Fruit fly (Drosophila melanogaster) whole organism, embryonic: Measurements from ENCODE around the gene tws.
A peak's percentile ranks its signal among the peaks of the same experiment; 100 is the strongest.

Experiments
- Blimp-1 ChIP-seq: fragments of 200-800 bp; sonication (Bioruptor generic); optimal IDR thresholded peaks from 3 replicates; lab custom pipeline; 2018; ENCODE audit warnings: missing biosample characterization, missing genetic modification characterization, mild to moderate bottlenecking, moderate library complexity, missing genetic modification reagents
- CG10366 ChIP-seq: fragments of 200-800 bp; sonication (Bioruptor generic); IDR thresholded peaks from 2 replicates; pipeline ENCODE4 v1.3.6; 2022; ENCODE audit warnings: missing biosample characterization, missing genetic modification characterization
- CG10979 ChIP-seq: fragments of 200-800 bp; sonication (Bioruptor generic); optimal IDR thresholded peaks from 2 replicates; lab custom pipeline; 2018; ENCODE audit warnings: missing biosample characterization, mild to moderate bottlenecking, missing genetic modification characterization, moderate library complexity
- CG11085 ChIP-seq: fragments of 200-800 bp; sonication (Bioruptor generic); IDR thresholded peaks from 2 replicates; pipeline ENCODE4 v1.3.6; 2022; ENCODE audit warnings: missing biosample characterization, missing genetic modification characterization
- CG11398 ChIP-seq: fragments of 200-800 bp; sonication (Bioruptor generic); optimal IDR thresholded peaks from 2 replicates; lab custom pipeline; 2016; ENCODE audit warnings: missing biosample characterization, missing genetic modification characterization
- CG12769 ChIP-seq: fragments of 200-800 bp; sonication (Bioruptor generic); optimal IDR thresholded peaks from 2 replicates; lab custom pipeline; 2019; ENCODE audit warnings: missing biosample characterization, mild to moderate bottlenecking, missing genetic modification characterization, moderate library complexity
- CG13287 ChIP-seq: fragments of 200-800 bp; sonication (Bioruptor generic); IDR thresholded peaks from 2 replicates; pipeline ENCODE4 v1.3.6; 2022; ENCODE audit warnings: missing biosample characterization, missing genetic modification characterization; ENCODE audit not compliant: partially characterized antibody
- CG13296 ChIP-seq: fragments of 200-800 bp; sonication (Bioruptor generic); optimal IDR thresholded peaks from 3 replicates; lab custom pipeline; 2018; ENCODE audit warnings: missing biosample characterization, mild to moderate bottlenecking, missing genetic modification characterization
- CG14710 ChIP-seq: fragments of 200-800 bp; sonication (Bioruptor generic); optimal IDR thresholded peaks from 3 replicates; lab custom pipeline; 2019; ENCODE audit warnings: missing biosample characterization, mild to moderate bottlenecking, missing genetic modification characterization, moderate library complexity
- CG15269 ChIP-seq: fragments of 200-800 bp; sonication (Bioruptor generic); optimal IDR thresholded peaks from 2 replicates; lab custom pipeline; 2018; ENCODE audit warnings: missing biosample characterization, mild to moderate bottlenecking, missing genetic modification characterization, moderate library complexity
- CG17186 ChIP-seq: fragments of 200-800 bp; sonication (Bioruptor generic); optimal IDR thresholded peaks from 3 replicates; lab custom pipeline; 2017; ENCODE audit warnings: missing biosample characterization, missing genetic modification reagents, missing genetic modification characterization
- CG18619 ChIP-seq: fragments of 200-800 bp; sonication (Bioruptor generic); optimal IDR thresholded peaks from 3 replicates; lab custom pipeline; 2017; ENCODE audit warnings: missing biosample characterization, mild to moderate bottlenecking, missing genetic modification characterization
- CG2129 ChIP-seq: fragments of 200-800 bp; sonication (Bioruptor generic); IDR thresholded peaks from 2 replicates; pipeline ENCODE4 v1.3.6; 2022; ENCODE audit warnings: missing biosample characterization, missing genetic modification characterization; ENCODE audit not compliant: partially characterized antibody
- CG33557 ChIP-seq: fragments of 200-800 bp; sonication (Bioruptor generic); optimal IDR thresholded peaks from 2 replicates; lab custom pipeline; 2019; ENCODE audit warnings: missing biosample characterization, mild to moderate bottlenecking, missing genetic modification characterization, moderate library complexity
- CG34422 ChIP-seq: fragments of 200-800 bp; sonication (Bioruptor generic); IDR thresholded peaks from 3 replicates; pipeline ENCODE4 v1.3.6; 2022; ENCODE audit warnings: missing biosample characterization, missing genetic modification characterization
- CG4360 ChIP-seq: fragments of 200-800 bp; sonication (Bioruptor generic); IDR thresholded peaks from 2 replicates; pipeline ENCODE4 v1.3.6; 2022; ENCODE audit warnings: missing biosample characterization, missing genetic modification characterization
- CG6175 ChIP-seq: fragments of 200-800 bp; sonication (Bioruptor generic); IDR thresholded peaks from 3 replicates; pipeline ENCODE4 v1.3.6; 2022; ENCODE audit warnings: missing biosample characterization, missing genetic modification characterization
- CG6689 ChIP-seq: fragments of 200-800 bp; sonication (Bioruptor generic); IDR thresholded peaks from 2 replicates; pipeline ENCODE4 v1.3.6; 2022; ENCODE audit warnings: missing biosample characterization, missing genetic modification characterization
- CG8388 ChIP-seq: fragments of 200-800 bp; sonication (Bioruptor generic); optimal IDR thresholded peaks from 2 replicates; lab custom pipeline; 2019; ENCODE audit warnings: missing biosample characterization, mild to moderate bottlenecking, missing genetic modification characterization, moderate library complexity
- CG8924 ChIP-seq: fragments of 200-800 bp; optimal IDR thresholded peaks from 3 replicates; lab custom pipeline; 2019; ENCODE audit warnings: missing biosample characterization, mild to moderate bottlenecking, missing genetic modification characterization, moderate library complexity
- Dad ChIP-seq: fragments of 200-800 bp; sonication (Bioruptor generic); optimal IDR thresholded peaks from 3 replicates; lab custom pipeline; 2016; ENCODE audit warnings: missing biosample characterization, missing genetic modification characterization
- E2f2 ChIP-seq: fragments of 200-800 bp; sonication (Bioruptor generic); IDR thresholded peaks from 2 replicates; pipeline ENCODE4 v1.3.6; 2022; ENCODE audit warnings: missing biosample characterization, missing genetic modification characterization
- HLH3B ChIP-seq: fragments of 200-800 bp; sonication (Bioruptor generic); IDR thresholded peaks from 2 replicates; pipeline ENCODE4 v1.3.6; 2022; ENCODE audit warnings: missing biosample characterization, missing genetic modification characterization
- Hr51 ChIP-seq, 2 experiments: fragments of 200-800 bp; sonication (Bioruptor generic); optimal IDR thresholded peaks; 2 replicates in 1 of 2; 3 replicates in 1 of 2; lab custom pipeline; 2016 to 2018; ENCODE audit warnings: missing biosample characterization in 2 of 2, missing genetic modification characterization in 2 of 2, mild to moderate bottlenecking in 1 of 2, moderate library complexity in 1 of 2
- Lim3 ChIP-seq: fragments of 200-800 bp; sonication (Bioruptor generic); IDR thresholded peaks from 2 replicates; pipeline ENCODE4 v1.3.6; 2022; ENCODE audit warnings: missing biosample characterization, missing genetic modification characterization
- Max ChIP-seq: fragments of 200-800 bp; sonication (Bioruptor generic); optimal IDR thresholded peaks from 2 replicates; lab custom pipeline; 2016; ENCODE audit warnings: missing biosample characterization, mild to moderate bottlenecking, missing genetic modification characterization
- Med ChIP-seq: fragments of 200-800 bp; sonication (Bioruptor generic); peaks from one replicate; lab custom pipeline; 2016; ENCODE audit warnings: missing biosample characterization, missing genetic modification characterization, mild to moderate bottlenecking, inconsistent platforms, moderate library complexity
- Opbp ChIP-seq: fragments of 200-800 bp; sonication (Bioruptor generic); IDR thresholded peaks from 3 replicates; pipeline ENCODE4 v1.3.6; 2022; ENCODE audit warnings: missing biosample characterization, missing genetic modification characterization; ENCODE audit not compliant: partially characterized antibody
- Scr ChIP-seq: fragments of 200-800 bp; sonication (Bioruptor generic); IDR thresholded peaks from 2 replicates; pipeline ENCODE4 v1.3.6; 2022; ENCODE audit warnings: missing biosample characterization, missing genetic modification characterization; ENCODE audit not compliant: partially characterized antibody
- Trl ChIP-seq, 3 experiments: fragments of >200 bp in 2 of 3; fragments of 200-800 bp in 1 of 3; sonication (Bioruptor generic) in 1 of 3; optimal IDR thresholded peaks; 2 replicates in 1 of 3; 3 replicates in 2 of 3; lab custom pipeline; 2016 to 2017; ENCODE audit warnings: missing biosample characterization in 1 of 3, missing genetic modification characterization in 1 of 3
- ara ChIP-seq: fragments of 200-800 bp; sonication (Bioruptor generic); IDR thresholded peaks from 2 replicates; pipeline ENCODE4 v1.3.6; 2022; ENCODE audit warnings: missing biosample characterization, missing genetic modification characterization
- bigmax ChIP-seq: fragments of 200-800 bp; sonication (Bioruptor generic); optimal IDR thresholded peaks from 2 replicates; lab custom pipeline; 2018; ENCODE audit warnings: missing biosample characterization, mild to moderate bottlenecking, missing genetic modification characterization
- chinmo ChIP-seq: fragments of 200-800 bp; sonication (Bioruptor generic); IDR thresholded peaks from 4 replicates; pipeline ENCODE4 v1.3.6; 2022; ENCODE audit warnings: missing biosample characterization, missing genetic modification characterization; ENCODE audit not compliant: partially characterized antibody
- chn ChIP-seq: fragments of 200-800 bp; sonication (Bioruptor generic); optimal IDR thresholded peaks from 2 replicates; lab custom pipeline; 2016; ENCODE audit warnings: missing biosample characterization, missing genetic modification characterization
- cwo ChIP-seq: fragments of 200-800 bp; sonication (Bioruptor generic); optimal IDR thresholded peaks from 3 replicates; lab custom pipeline; 2017; ENCODE audit warnings: missing biosample characterization, missing genetic modification characterization, mild to moderate bottlenecking, moderate library complexity, missing genetic modification reagents
- dmrt99B ChIP-seq: fragments of 200-800 bp; sonication (Bioruptor generic); optimal IDR thresholded peaks from 2 replicates; lab custom pipeline; 2018; ENCODE audit warnings: missing biosample characterization, mild to moderate bottlenecking, missing genetic modification characterization, moderate library complexity
- dysf ChIP-seq: fragments of 200-800 bp; sonication (Bioruptor generic); IDR thresholded peaks from 3 replicates; pipeline ENCODE4 v1.3.6; 2022; ENCODE audit warnings: missing biosample characterization, missing genetic modification characterization
- ftz-f1 ChIP-seq: fragments of 200-800 bp; sonication (Bioruptor generic); optimal IDR thresholded peaks from 2 replicates; lab custom pipeline; 2016; ENCODE audit warnings: missing biosample characterization, missing genetic modification characterization
- nau ChIP-seq: fragments of 200-800 bp; sonication (Bioruptor generic); optimal IDR thresholded peaks from 3 replicates; lab custom pipeline; 2017; ENCODE audit warnings: missing biosample characterization, mild to moderate bottlenecking, missing genetic modification characterization, missing genetic modification reagents
- nom ChIP-seq: fragments of 200-800 bp; sonication (Bioruptor generic); optimal IDR thresholded peaks from 2 replicates; lab custom pipeline; 2017; ENCODE audit warnings: missing biosample characterization, missing genetic modification characterization, mild to moderate bottlenecking, moderate library complexity, missing genetic modification reagents
- onecut ChIP-seq: fragments of 200-800 bp; sonication (Bioruptor generic); IDR thresholded peaks from 2 replicates; pipeline ENCODE4 v1.3.6; 2022; ENCODE audit warnings: missing biosample characterization, missing genetic modification characterization
- row ChIP-seq: fragments of 200-800 bp; sonication (Bioruptor generic); IDR thresholded peaks from 3 replicates; pipeline ENCODE4 v1.3.6; 2022; ENCODE audit warnings: missing biosample characterization, missing genetic modification characterization
- sd ChIP-seq: fragments of 200-800 bp; sonication (Bioruptor generic); optimal IDR thresholded peaks from 3 replicates; lab custom pipeline; 2018; ENCODE audit warnings: missing biosample characterization, mild to moderate bottlenecking, missing genetic modification characterization, moderate library complexity
- sob ChIP-seq: fragments of 200-800 bp; sonication (Bioruptor generic); IDR thresholded peaks from 2 replicates; pipeline ENCODE4 v1.3.6; 2022; ENCODE audit warnings: missing biosample characterization, missing genetic modification characterization
- stc ChIP-seq: fragments of 200-800 bp; sonication (Bioruptor generic); IDR thresholded peaks from 2 replicates; pipeline ENCODE4 v1.3.6; 2022; ENCODE audit warnings: missing biosample characterization, missing genetic modification characterization
- tin ChIP-seq: fragments of 200-800 bp; sonication (Bioruptor generic); optimal IDR thresholded peaks from 3 replicates; lab custom pipeline; 2016; ENCODE audit warnings: missing biosample characterization, missing genetic modification characterization
- vvl ChIP-seq: fragments of 200-800 bp; sonication (Bioruptor generic); IDR thresholded peaks from 2 replicates; pipeline ENCODE4 v1.3.6; 2022; ENCODE audit warnings: missing biosample characterization, missing genetic modification characterization
- z ChIP-seq: fragments of 200-800 bp; sonication (Bioruptor generic); IDR thresholded peaks from 3 replicates; pipeline ENCODE4 v1.3.6; 2022; ENCODE audit warnings: missing biosample characterization, missing genetic modification characterization
- zen ChIP-seq: fragments of 200-800 bp; sonication (Bioruptor generic); optimal IDR thresholded peaks from 3 replicates; lab custom pipeline; 2018; ENCODE audit warnings: missing biosample characterization, mild to moderate bottlenecking, missing genetic modification characterization, moderate library complexity

Gene tws

dm6 chr3R:10125477-10125876, 14.1 kb downstream of the tws start, which contains the start of gene knk (continued):
- no peak for TF ChIP-seq Lim3
- TF ChIP-seq Dad (GFP tag; lab: Kevin White, UChicago) = no peak
- no peak for TF ChIP-seq chn (GFP tag; lab: Kevin White, UChicago)
- TF ChIP-seq CG4360 (GFP tag; lab: Robert Waterston, UW) = peak; percentile 54
- TF ChIP-seq vvl (GFP tag; lab: Robert Waterston, UW) = peak; percentile 78
- peak; percentile 24 to 46 for TF ChIP-seq Trl (optimal IDR thresholded peaks at IDR 0.05; lab: Kevin White, UChicago)
- TF ChIP-seq Trl (GFP tag; optimal IDR thresholded peaks at IDR 0.05; lab: Kevin White, UChicago) = no peak
- TF ChIP-seq CG14710 (tag; lab: Kevin White, UChicago) = no peak
- TF ChIP-seq nau (GFP tag; lab: Kevin White, UChicago) = no peak
- TF ChIP-seq Opbp (GFP tag; lab: Robert Waterston, UW) = peak; percentile 33; the same call in 1 of the 3 replicates
- no peak for TF ChIP-seq tin (GFP tag; lab: Kevin White, UChicago)
- no peak for TF ChIP-seq dysf
- TF ChIP-seq Scr (GFP tag; lab: Robert Waterston, UW) = 0 out of 2 replicates have a peak, but pooled peaks have one; percentile 17
- peak; percentile 38 for TF ChIP-seq CG8924 (tag; lab: Kevin White, UChicago)
- no peak for TF ChIP-seq CG6175 (GFP tag; lab: Robert Waterston, UW)
- TF ChIP-seq Max (GFP tag; lab: Kevin White, UChicago) = no peak
- TF ChIP-seq cwo (GFP tag; lab: Kevin White, UChicago) = no peak
- peak; percentile 49; the same call in 1 of the 3 replicates for TF ChIP-seq row
- TF ChIP-seq bigmax (GFP tag; lab: Kevin White, UChicago) = no peak
- TF ChIP-seq CG34422 (GFP tag; lab: Robert Waterston, UW) = peak; percentile 34; the same call in 1 of the 3 replicates
- 0 out of 2 replicates have a peak, but pooled peaks have one; percentile 31 for TF ChIP-seq sob (GFP tag; lab: Robert Waterston, UW)
- no peak for TF ChIP-seq CG33557 (GFP tag; lab: Kevin White, UChicago)
- no peak for TF ChIP-seq CG2129 (GFP tag; lab: Robert Waterston, UW)
- peak; percentile 59 for TF ChIP-seq ftz-f1 (GFP tag; lab: Kevin White, UChicago)
- no peak for TF ChIP-seq onecut
- no peak for TF ChIP-seq CG11085 (GFP tag; lab: Robert Waterston, UW)
- no peak for TF ChIP-seq E2f2
- no peak for TF ChIP-seq CG10366
- TF ChIP-seq CG13296 = peak; percentile 29
- TF ChIP-seq CG6689 = no peak
- peak; percentile 54 for TF ChIP-seq Blimp-1 (GFP tag; lab: Kevin White, UChicago)
- TF ChIP-seq stc = no peak
- TF ChIP-seq CG15269 (tag; lab: Kevin White, UChicago) = peak; percentile 87
- no peak for TF ChIP-seq HLH3B (GFP tag; lab: Robert Waterston, UW)
- TF ChIP-seq CG17186 (GFP tag; lab: Kevin White, UChicago) = no peak
- no peak for TF ChIP-seq CG10979 (tag; lab: Kevin White, UChicago)
- TF ChIP-seq CG8388 (GFP tag; lab: Kevin White, UChicago) = no peak
- peak; percentile 94 for TF ChIP-seq chinmo (GFP tag; lab: Robert Waterston, UW)
- TF ChIP-seq dmrt99B (tag; lab: Kevin White, UChicago) = no peak
- no peak for TF ChIP-seq Hr51 (GFP tag; optimal IDR thresholded peaks at IDR 0.05; lab: Kevin White, UChicago)
- no peak for TF ChIP-seq zen (tag; lab: Kevin White, UChicago)
- peak; percentile 75; the same call in 2 of the 3 replicates for TF ChIP-seq z (GFP tag; lab: Robert Waterston, UW)
- peak; percentile 6 for TF ChIP-seq CG12769 (tag; lab: Kevin White, UChicago)
- 0 out of 2 replicates have a peak, but pooled peaks have one; percentile 24 for TF ChIP-seq ara (GFP tag; lab: Robert Waterston, UW)
- TF ChIP-seq Med (GFP tag; lab: Kevin White, UChicago) = peak; percentile 45
- peak; percentile 48 for TF ChIP-seq CG13287 (GFP tag; lab: Robert Waterston, UW)
- TF ChIP-seq CG11398 (GFP tag; lab: Kevin White, UChicago) = no peak
- TF ChIP-seq CG18619 = no peak
- TF ChIP-seq nom = peak; percentile 53
- TF ChIP-seq sd (tag; lab: Kevin White, UChicago) = peak; percentile 33
